Fruit fly (Drosophila melanogaster): ENCODE results near the gene Rab26.

dm6 chr3L:21277897-21278530 is 40.6 kb upstream of the Rab26 start:
- TF ChIP-seq EcR (GFP tag; optimal IDR thresholded peaks at IDR 0.05) (no peak), Dll (optimal IDR thresholded peaks at IDR 0.05) (no peak), CG8478 (optimal IDR thresholded peaks at IDR 0.05) (no peak), psq (optimal IDR thresholded peaks at IDR 0.05) (no peak), pan (optimal IDR thresholded peaks at IDR 0.05) (no peak)
